Worm (Caenorhabditis elegans) whole organism, L3 larva: ENCODE results near the gene mut-7.

Experiments used
- R02D3.7 ChIP-seq: fragments of 150-350 bp; optimal IDR thresholded peaks from 2 replicates; lab custom pipeline; 2014; ENCODE audit warnings: missing biosample characterization, missing genetic modification characterization
- ZK546.5 ChIP-seq: sonication (generic microtip); optimal IDR thresholded peaks from 2 replicates; lab custom pipeline; 2017; ENCODE audit warnings: missing biosample characterization, missing genetic modification characterization
- aly-2 ChIP-seq: fragments of 150-350 bp; optimal IDR thresholded peaks from 2 replicates; lab custom pipeline; 2014; ENCODE audit warnings: missing biosample characterization, missing genetic modification characterization
- ama-1 ChIP-seq: fragments of 150-350 bp; optimal IDR thresholded peaks from 2 replicates; lab custom pipeline; 2018
- ceh-16 ChIP-seq: sonication (generic microtip); optimal IDR thresholded peaks from 2 replicates; lab custom pipeline; 2017; ENCODE audit warnings: missing biosample characterization, missing genetic modification characterization
- ceh-28 ChIP-seq: fragments of 150-350 bp; optimal IDR thresholded peaks from 2 replicates; lab custom pipeline; 2014; ENCODE audit warnings: missing biosample characterization, missing genetic modification reagents, missing genetic modification characterization
- ceh-82 ChIP-seq: fragments of 150-350 bp; optimal IDR thresholded peaks from 2 replicates; lab custom pipeline; 2014; ENCODE audit warnings: missing biosample characterization, missing genetic modification characterization
- ceh-9 ChIP-seq: sonication (generic microtip); optimal IDR thresholded peaks from 2 replicates; lab custom pipeline; 2018; ENCODE audit warnings: missing biosample characterization, missing genetic modification characterization
- daf-12 ChIP-seq: fragments of 150-350 bp; optimal IDR thresholded peaks from 2 replicates; lab custom pipeline; 2014; ENCODE audit warnings: missing biosample characterization, missing genetic modification reagents, missing genetic modification characterization
- egl-27 ChIP-seq: sonication (generic microtip); optimal IDR thresholded peaks from 4 replicates; lab custom pipeline; 2017; ENCODE audit warnings: missing biosample characterization, missing genetic modification reagents, missing genetic modification characterization
- egl-5 ChIP-seq: fragments of 150-350 bp; optimal IDR thresholded peaks from 2 replicates; lab custom pipeline; 2017; ENCODE audit warnings: missing biosample characterization, missing genetic modification reagents, missing genetic modification characterization, inconsistent platforms
- elt-1 ChIP-seq: fragments of 150-350 bp; optimal IDR thresholded peaks from 2 replicates; lab custom pipeline; 2014; ENCODE audit warnings: missing biosample characterization, missing genetic modification characterization
- elt-2 ChIP-seq: sonication (generic microtip); optimal IDR thresholded peaks from 2 replicates; lab custom pipeline; 2016; ENCODE audit warnings: missing genetic modification reagents, mild to moderate bottlenecking, missing genetic modification characterization, missing compliant biosample characterization
- elt-3 ChIP-seq, 3 experiments: fragments of 150-350 bp in 1 of 3; sonication (generic microtip) in 2 of 3; optimal IDR thresholded peaks; 2 replicates in 2 of 3; 4 replicates in 1 of 3; lab custom pipeline; 2014 to 2017; ENCODE audit warnings: missing biosample characterization in 3 of 3, missing genetic modification characterization in 3 of 3
- eor-1 ChIP-seq, 2 experiments: fragments of 150-350 bp; optimal IDR thresholded peaks; 2 replicates each; lab custom pipeline; 2014 to 2018; ENCODE audit warnings: missing biosample characterization in 2 of 2, missing genetic modification characterization in 2 of 2
- fkh-10 ChIP-seq: sonication (generic microtip); optimal IDR thresholded peaks from 2 replicates; lab custom pipeline; 2017; ENCODE audit warnings: missing biosample characterization, missing genetic modification reagents, missing genetic modification characterization
- fkh-2 ChIP-seq: fragments of 150-350 bp; optimal IDR thresholded peaks from 2 replicates; lab custom pipeline; 2014; ENCODE audit warnings: missing biosample characterization, missing genetic modification reagents, missing genetic modification characterization
- fos-1 ChIP-seq: fragments of 150-350 bp; optimal IDR thresholded peaks from 2 replicates; lab custom pipeline; 2014; ENCODE audit warnings: missing biosample characterization, missing genetic modification characterization
- hmg-11 ChIP-seq: sonication (generic microtip); optimal IDR thresholded peaks from 2 replicates; lab custom pipeline; 2016; ENCODE audit warnings: missing genetic modification characterization, missing compliant biosample characterization
- jun-1 ChIP-seq: fragments of 150-350 bp; optimal IDR thresholded peaks from 2 replicates; lab custom pipeline; 2014; ENCODE audit warnings: missing biosample characterization, missing genetic modification reagents, missing genetic modification characterization
- lin-15B ChIP-seq: fragments of 150-350 bp; optimal IDR thresholded peaks from 2 replicates; lab custom pipeline; 2014; ENCODE audit warnings: missing biosample characterization, missing genetic modification characterization
- lin-39 ChIP-seq: fragments of 150-350 bp; optimal IDR thresholded peaks from 2 replicates; lab custom pipeline; 2018; ENCODE audit warnings: missing biosample characterization, missing genetic modification reagents, missing genetic modification characterization
- lsy-12 ChIP-seq: sonication (generic microtip); optimal IDR thresholded peaks from 2 replicates; lab custom pipeline; 2016; ENCODE audit warnings: mild to moderate bottlenecking, missing genetic modification characterization, missing compliant biosample characterization
- mdl-1 ChIP-seq: fragments of 150-350 bp; optimal IDR thresholded peaks from 2 replicates; lab custom pipeline; 2014; ENCODE audit warnings: missing biosample characterization, missing genetic modification characterization
- mml-1 ChIP-seq: fragments of 150-350 bp; sonication (generic microtip); optimal IDR thresholded peaks from 3 replicates; lab custom pipeline; 2014; ENCODE audit warnings: missing biosample characterization, missing genetic modification characterization
- nfya-1 ChIP-seq: sonication (generic microtip); optimal IDR thresholded peaks from 2 replicates; lab custom pipeline; 2017; ENCODE audit warnings: missing genetic modification characterization, mild to moderate bottlenecking, missing compliant biosample characterization, antibody characterized with exemption, moderate library complexity; ENCODE audit not compliant: insufficient read depth
- nhr-11 ChIP-seq: fragments of 150-350 bp; optimal IDR thresholded peaks from 2 replicates; lab custom pipeline; 2014; ENCODE audit warnings: missing biosample characterization, missing genetic modification characterization
- nhr-12 ChIP-seq: fragments of 150-350 bp; optimal IDR thresholded peaks from 2 replicates; lab custom pipeline; 2014; ENCODE audit warnings: missing biosample characterization, missing genetic modification characterization
- nhr-23 ChIP-seq: fragments of 150-350 bp; optimal IDR thresholded peaks from 2 replicates; lab custom pipeline; 2014; ENCODE audit warnings: missing biosample characterization, missing genetic modification reagents, missing genetic modification characterization
- nhr-237 ChIP-seq: fragments of 150-350 bp; optimal IDR thresholded peaks from 2 replicates; lab custom pipeline; 2014; ENCODE audit warnings: missing biosample characterization, missing genetic modification characterization
- nhr-25 ChIP-seq: sonication (generic microtip); optimal IDR thresholded peaks from 2 replicates; lab custom pipeline; 2017; ENCODE audit warnings: missing biosample characterization, missing genetic modification characterization
- nhr-28 ChIP-seq: fragments of 150-350 bp; optimal IDR thresholded peaks from 2 replicates; lab custom pipeline; 2014; ENCODE audit warnings: missing biosample characterization, missing genetic modification characterization
- nhr-43 ChIP-seq: sonication (generic microtip); optimal IDR thresholded peaks from 2 replicates; lab custom pipeline; 2016; ENCODE audit warnings: mild to moderate bottlenecking, missing genetic modification characterization, missing compliant biosample characterization; ENCODE audit not compliant: poor library complexity, severe bottlenecking
- nhr-67 ChIP-seq: fragments of 150-350 bp; optimal IDR thresholded peaks from 2 replicates; lab custom pipeline; 2014; ENCODE audit warnings: missing biosample characterization, missing genetic modification characterization
- nhr-76 ChIP-seq: fragments of 150-350 bp; sonication (generic microtip); optimal IDR thresholded peaks from 5 replicates; lab custom pipeline; 2014; ENCODE audit warnings: missing biosample characterization, missing genetic modification characterization
- nhr-77 ChIP-seq: fragments of 150-350 bp; optimal IDR thresholded peaks from 2 replicates; lab custom pipeline; 2014; ENCODE audit warnings: missing biosample characterization, missing genetic modification characterization
- pha-4 ChIP-seq: fragments of 150-350 bp; optimal IDR thresholded peaks from 2 replicates; lab custom pipeline; 2014; ENCODE audit warnings: missing biosample characterization, missing genetic modification reagents, missing genetic modification characterization
- pqm-1 ChIP-seq: fragments of 150-350 bp; optimal IDR thresholded peaks from 2 replicates; lab custom pipeline; 2017; ENCODE audit warnings: missing biosample characterization, missing genetic modification characterization, inconsistent platforms
- sea-2 ChIP-seq: fragments of 150-350 bp; sonication (generic microtip); optimal IDR thresholded peaks from 4 replicates; lab custom pipeline; 2014; ENCODE audit warnings: missing biosample characterization, missing genetic modification reagents, missing genetic modification characterization
- skn-1 ChIP-seq: fragments of 150-350 bp; optimal IDR thresholded peaks from 2 replicates; lab custom pipeline; 2014; ENCODE audit warnings: missing biosample characterization, missing genetic modification characterization
- snpc-4 ChIP-seq: fragments of 150-350 bp; optimal IDR thresholded peaks from 2 replicates; lab custom pipeline; 2014; ENCODE audit warnings: missing biosample characterization, missing genetic modification characterization
- tbx-2 ChIP-seq: sonication (generic microtip); optimal IDR thresholded peaks from 2 replicates; lab custom pipeline; 2016; ENCODE audit warnings: mild to moderate bottlenecking, missing genetic modification characterization, missing compliant biosample characterization
- unc-39 ChIP-seq: sonication (generic microtip); optimal IDR thresholded peaks from 4 replicates; lab custom pipeline; 2017; ENCODE audit warnings: missing biosample characterization, missing genetic modification characterization
- unc-62 ChIP-seq: fragments of 150-350 bp; sonication (generic microtip); optimal IDR thresholded peaks from 4 replicates; lab custom pipeline; 2014; ENCODE audit warnings: missing biosample characterization, missing genetic modification reagents, missing genetic modification characterization
- zag-1 ChIP-seq: fragments of 150-350 bp; optimal IDR thresholded peaks from 2 replicates; lab custom pipeline; 2014; ENCODE audit warnings: missing biosample characterization, missing genetic modification characterization
- ztf-11 ChIP-seq: fragments of 150-350 bp; optimal IDR thresholded peaks from 2 replicates; lab custom pipeline; 2014; ENCODE audit warnings: missing biosample characterization, missing genetic modification characterization
- ztf-4 ChIP-seq: fragments of 150-350 bp; optimal IDR thresholded peaks from 2 replicates; lab custom pipeline; 2014; ENCODE audit warnings: missing biosample characterization, missing genetic modification characterization

mut-7 gene

DNA sequence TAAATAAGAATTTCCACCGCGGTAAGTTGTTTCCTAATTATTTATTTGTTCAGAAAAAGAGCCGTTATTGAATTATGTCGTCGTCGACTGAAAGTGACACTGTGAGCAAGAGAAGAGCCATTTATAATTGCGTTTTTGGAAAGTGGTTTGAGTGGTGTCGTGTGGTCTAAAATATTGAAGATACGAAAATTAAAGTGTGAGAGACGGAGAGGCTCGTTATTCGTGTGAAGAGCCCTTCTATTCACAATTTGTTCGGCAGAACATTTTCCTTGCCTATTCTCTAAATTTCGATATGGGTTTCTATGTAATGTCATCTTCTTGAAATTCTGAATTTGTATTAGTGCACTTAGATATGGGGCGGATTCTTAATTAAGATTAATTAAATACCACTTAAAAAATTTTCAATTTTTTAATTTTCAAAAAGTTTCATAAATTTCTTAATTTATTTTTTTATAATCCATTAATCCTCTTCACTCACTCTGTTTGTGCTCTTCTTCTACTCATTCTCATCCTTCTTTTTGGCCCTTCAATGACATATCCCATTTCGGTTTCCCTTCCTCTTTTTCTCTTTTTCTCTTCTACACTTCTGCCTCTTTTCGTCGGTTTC lies 32.3 kb downstream of the mut-7 start (continued):
- TF ChIP-seq daf-12 (tag; lab: Kevin White, UChicago) (no peak), tbx-2 (tag; lab: Kevin White, UChicago) (peak; percentile 28), nhr-77 (tag; lab: Kevin White, UChicago) (peak; percentile 59), mml-1 (no peak), pha-4 (peak; percentile 3), eor-1 (tag; optimal IDR thresholded peaks at IDR 0.05; lab: Kevin White, UChicago) (no peak), ztf-11 (tag; lab: Kevin White, UChicago) (no peak), sea-2 (GFP tag; lab: Kevin White, UChicago) (no peak), nhr-23 (peak; percentile 3), mdl-1 (tag; lab: Kevin White, UChicago) (no peak)
- TF ChIP-seq, all 47 proteins: peak for 10

DNA sequence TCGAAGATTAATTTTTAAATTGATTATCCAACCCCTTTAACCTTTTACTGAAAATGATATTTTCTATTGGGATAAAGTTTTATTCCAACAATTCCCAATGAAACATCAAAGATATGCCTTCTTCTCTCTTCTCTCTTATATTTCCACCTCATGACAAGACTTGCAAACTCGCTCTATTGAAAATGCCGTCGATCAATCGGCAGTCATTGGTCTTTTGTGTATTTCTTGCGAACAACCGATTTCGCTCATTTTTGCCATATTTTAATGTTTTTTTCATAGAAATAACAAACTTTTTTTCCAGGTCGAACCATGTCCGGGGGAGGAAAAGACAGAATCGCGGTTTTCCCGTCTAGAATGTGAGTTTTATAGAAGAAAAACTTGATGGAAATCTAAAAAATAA lies 34.4 kb downstream of the mut-7 start, which contains the start of gene vha-14:
Gene vha-14, plus strand, starts transcription at position 302 of the 400 bp plus-strand sequence.
- TF ChIP-seq ceh-9, result no peak
- no peak for TF ChIP-seq egl-5 (tag; lab: Kevin White, UChicago)
- TF ChIP-seq nhr-67 (tag; lab: Kevin White, UChicago), result no peak
- TF ChIP-seq skn-1 (tag; lab: Kevin White, UChicago), result no peak
- TF ChIP-seq nhr-23, result peak; percentile 8
- TF ChIP-seq nhr-25, result peak; percentile 56
- TF ChIP-seq ztf-11 (tag; lab: Kevin White, UChicago), result no peak
- TF ChIP-seq pha-4, result peak; percentile 70
- no peak for TF ChIP-seq ZK546.5 (tag; lab: Kevin White, UChicago)
- peak; percentile 31 for TF ChIP-seq pqm-1 (tag; lab: Kevin White, UChicago)
- peak; percentile 3 for TF ChIP-seq ama-1
- no peak for TF ChIP-seq sea-2 (GFP tag; lab: Kevin White, UChicago)
- no peak for TF ChIP-seq aly-2 (tag; lab: Kevin White, UChicago)
- no peak for TF ChIP-seq fos-1
- peak; percentile 78 for TF ChIP-seq lin-15B (tag; lab: Kevin White, UChicago)
- no peak for TF ChIP-seq tbx-2 (tag; lab: Kevin White, UChicago)
- TF ChIP-seq fkh-10 (GFP tag; lab: Kevin White, UChicago), result no peak
- TF ChIP-seq unc-39 (tag; lab: Kevin White, UChicago), result no peak
- no peak for TF ChIP-seq mml-1
- TF ChIP-seq eor-1 (tag; optimal IDR thresholded peaks at IDR 0.05; lab: Kevin White, UChicago), result no peak
- TF ChIP-seq hmg-11 (tag; lab: Kevin White, UChicago), result peak; percentile 40
- peak; percentile 73 for TF ChIP-seq nfya-1 (tag; lab: Kevin White, UChicago)
- TF ChIP-seq snpc-4 (tag; lab: Kevin White, UChicago), result peak; percentile 8
- TF ChIP-seq fkh-2 (tag; lab: Kevin White, UChicago), result no peak
- TF ChIP-seq elt-3 (tag; optimal IDR thresholded peaks at IDR 0.05; lab: Kevin White, UChicago), result no peak
- TF ChIP-seq nhr-77 (tag; lab: Kevin White, UChicago), result no peak
- TF ChIP-seq zag-1, result no peak
- no peak for TF ChIP-seq nhr-11 (tag; lab: Kevin White, UChicago)
- TF ChIP-seq nhr-12, result no peak
- TF ChIP-seq ceh-16 (tag; lab: Kevin White, UChicago), result no peak
- no peak for TF ChIP-seq daf-12 (tag; lab: Kevin White, UChicago)
- no peak for TF ChIP-seq lsy-12 (tag; lab: Kevin White, UChicago)
- TF ChIP-seq ztf-4, result no peak
- TF ChIP-seq jun-1, result no peak
- no peak for TF ChIP-seq elt-1 (tag; lab: Kevin White, UChicago)
- TF ChIP-seq mdl-1 (tag; lab: Kevin White, UChicago), result no peak
- TF ChIP-seq unc-62 (GFP tag; lab: Kevin White, UChicago), result no peak
- peak; percentile 28 for TF ChIP-seq elt-2 (tag; lab: Kevin White, UChicago)
- TF ChIP-seq lin-39 (tag; lab: Kevin White, UChicago), result peak; percentile 55
- TF ChIP-seq nhr-43 (tag; lab: Kevin White, UChicago), result no peak
- no peak for TF ChIP-seq nhr-237 (tag; lab: Kevin White, UChicago)
- TF ChIP-seq nhr-76 (tag; lab: Kevin White, UChicago), result no peak
- no peak for TF ChIP-seq egl-27 (tag; lab: Kevin White, UChicago)
- no peak for TF ChIP-seq ceh-82 (tag; lab: Kevin White, UChicago)
- TF ChIP-seq nhr-28 (tag; lab: Kevin White, UChicago), result no peak
- peak; percentile 6 for TF ChIP-seq ceh-28 (tag; lab: Kevin White, UChicago)
- no peak for TF ChIP-seq R02D3.7 (tag; lab: Kevin White, UChicago)
